Fruit fly (Drosophila melanogaster) whole organism, pupa: ENCODE results near the gene Pdi.

Source experiments
- CG10348 ChIP-seq: fragments of 200-800 bp; sonication (Bioruptor generic); IDR thresholded peaks from 2 replicates; pipeline ENCODE4 v1.3.6; 2022; ENCODE audit warnings: missing biosample characterization, missing genetic modification characterization
- CG12605 ChIP-seq: fragments of 200-800 bp; sonication (Bioruptor generic); IDR thresholded peaks from 2 replicates; pipeline ENCODE4 v1.3.6; 2022; ENCODE audit warnings: missing biosample characterization, missing genetic modification characterization
- CG13204 ChIP-seq: fragments of 200-800 bp; sonication (Bioruptor generic); optimal IDR thresholded peaks from 2 replicates; lab custom pipeline; 2018; ENCODE audit warnings: missing biosample characterization, mild to moderate bottlenecking, missing genetic modification characterization, moderate library complexity
- CG14655 ChIP-seq: fragments of 200-800 bp; sonication (Bioruptor generic); optimal IDR thresholded peaks from 3 replicates; lab custom pipeline; 2017; ENCODE audit warnings: mild to moderate bottlenecking, missing biosample characterization, missing genetic modification reagents, missing genetic modification characterization
- CG15710 ChIP-seq: fragments of 200-800 bp; sonication (Bioruptor generic); optimal IDR thresholded peaks from 2 replicates; lab custom pipeline; 2018; ENCODE audit warnings: missing biosample characterization, mild to moderate bottlenecking, missing genetic modification characterization, moderate library complexity
- CG17806 ChIP-seq: fragments of 200-800 bp; sonication (Bioruptor generic); optimal IDR thresholded peaks from 2 replicates; lab custom pipeline; 2018; ENCODE audit warnings: missing biosample characterization, mild to moderate bottlenecking, missing genetic modification characterization, moderate library complexity
- CG32121 ChIP-seq: fragments of 200-800 bp; sonication (Bioruptor generic); IDR thresholded peaks from 2 replicates; pipeline ENCODE4 v1.3.6; 2022; ENCODE audit warnings: missing biosample characterization, missing genetic modification characterization
- CG34367 ChIP-seq: fragments of 200-800 bp; sonication (Bioruptor generic); optimal IDR thresholded peaks from 2 replicates; lab custom pipeline; 2018; ENCODE audit warnings: missing biosample characterization, mild to moderate bottlenecking, missing genetic modification characterization
- CG4496 ChIP-seq: fragments of 200-800 bp; sonication (Bioruptor generic); IDR thresholded peaks from 3 replicates; pipeline ENCODE4 v1.3.6; 2022; ENCODE audit warnings: missing biosample characterization, missing genetic modification characterization
- CG8159 ChIP-seq: fragments of 200-800 bp; sonication (Bioruptor generic); optimal IDR thresholded peaks from 3 replicates; lab custom pipeline; 2018; ENCODE audit warnings: missing biosample characterization, mild to moderate bottlenecking, missing genetic modification characterization, moderate library complexity
- CG8301 ChIP-seq: fragments of 200-800 bp; sonication (Bioruptor generic); optimal IDR thresholded peaks from 2 replicates; lab custom pipeline; 2018; ENCODE audit warnings: missing biosample characterization, mild to moderate bottlenecking, missing genetic modification characterization
- CG9948 ChIP-seq: fragments of 200-800 bp; sonication (Bioruptor generic); optimal IDR thresholded peaks from 2 replicates; lab custom pipeline; 2018; ENCODE audit warnings: missing biosample characterization, mild to moderate bottlenecking, missing genetic modification characterization, moderate library complexity
- D1 ChIP-seq: fragments of 200-800 bp; sonication (Bioruptor generic); optimal IDR thresholded peaks from 2 replicates; lab custom pipeline; 2018; ENCODE audit warnings: missing biosample characterization, mild to moderate bottlenecking, missing genetic modification characterization, moderate library complexity
- EcR ChIP-seq: fragments of 200-800 bp; sonication (Bioruptor generic); optimal IDR thresholded peaks from 3 replicates; lab custom pipeline; 2019; ENCODE audit warnings: missing biosample characterization, missing genetic modification characterization, mild to moderate bottlenecking, moderate library complexity, missing genetic modification reagents
- Ets98B ChIP-seq: fragments of 200-800 bp; sonication (Bioruptor generic); IDR thresholded peaks from 2 replicates; pipeline ENCODE4 v1.3.6; 2022; ENCODE audit warnings: missing biosample characterization, missing genetic modification characterization
- Pif1A ChIP-seq: fragments of 200-800 bp; sonication (Bioruptor generic); optimal IDR thresholded peaks from 3 replicates; lab custom pipeline; 2016; ENCODE audit warnings: missing biosample characterization, missing genetic modification characterization
- Pif1B ChIP-seq: fragments of 200-800 bp; sonication (Bioruptor generic); optimal IDR thresholded peaks from 3 replicates; lab custom pipeline; 2016; ENCODE audit warnings: missing biosample characterization, missing genetic modification characterization
- Snoo ChIP-seq: fragments of 200-800 bp; sonication (Bioruptor generic); optimal IDR thresholded peaks from 3 replicates; lab custom pipeline; 2017; ENCODE audit warnings: missing biosample characterization, mild to moderate bottlenecking, missing genetic modification characterization, inconsistent platforms
- fd96Ca ChIP-seq: fragments of 200-800 bp; sonication (Bioruptor generic); IDR thresholded peaks from 3 replicates; pipeline ENCODE4 v1.3.6; 2022; ENCODE audit warnings: missing biosample characterization, missing genetic modification characterization
- gl ChIP-seq: fragments of 200-800 bp; sonication (Bioruptor generic); optimal IDR thresholded peaks from 2 replicates; lab custom pipeline; 2018; ENCODE audit warnings: missing biosample characterization, mild to moderate bottlenecking, missing genetic modification characterization
- rn ChIP-seq: fragments of 200-800 bp; sonication (Bioruptor generic); IDR thresholded peaks from 2 replicates; pipeline ENCODE4 v1.3.6; 2022; ENCODE audit warnings: missing biosample characterization, missing genetic modification characterization

The Pdi gene

DNA sequence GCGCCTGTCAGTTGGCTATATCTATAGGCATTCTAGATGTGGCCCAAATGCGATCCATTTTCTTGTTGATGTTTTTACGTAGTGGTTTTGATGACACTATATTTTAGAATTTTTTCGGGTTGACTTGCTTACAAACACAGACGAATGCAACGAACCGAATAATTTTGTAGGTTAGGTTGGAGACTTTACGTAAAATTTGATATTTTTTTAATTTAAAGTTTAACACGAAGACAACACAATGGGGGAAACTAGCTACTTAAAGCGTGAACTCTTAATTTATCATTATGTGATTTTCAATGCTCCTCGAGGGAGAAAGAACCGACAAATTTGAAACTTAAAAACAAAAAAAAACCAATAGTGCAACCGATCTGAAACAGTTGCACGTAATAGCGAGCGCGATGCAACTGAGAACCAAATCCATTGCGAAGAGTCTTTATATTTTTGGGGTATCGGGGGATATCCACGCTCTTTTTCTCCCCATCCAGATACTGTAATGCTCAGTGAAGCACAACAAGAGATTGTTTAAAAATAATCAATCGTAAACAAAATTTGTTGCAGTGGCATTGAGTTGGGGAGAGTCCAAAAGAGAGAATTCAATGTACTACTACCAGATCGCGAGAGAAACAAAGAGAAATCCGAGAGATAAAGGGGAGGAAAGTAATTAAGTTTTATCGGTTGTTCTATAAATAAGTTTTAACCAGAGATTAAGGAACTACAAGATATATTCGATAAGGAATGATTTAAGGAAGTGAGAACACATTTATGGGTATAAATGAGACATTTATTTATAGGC lies 52.6 kb downstream of the Pdi start:
- TF ChIP-seq CG14655 (no peak), gl (no peak), CG17806 (tag; lab: Kevin White, UChicago) (no peak), CG13204 (GFP tag; lab: Kevin White, UChicago) (no peak), Pif1B (GFP tag; lab: Kevin White, UChicago) (no peak)
- TF ChIP-seq, all 21 proteins: peak for 0

DNA sequence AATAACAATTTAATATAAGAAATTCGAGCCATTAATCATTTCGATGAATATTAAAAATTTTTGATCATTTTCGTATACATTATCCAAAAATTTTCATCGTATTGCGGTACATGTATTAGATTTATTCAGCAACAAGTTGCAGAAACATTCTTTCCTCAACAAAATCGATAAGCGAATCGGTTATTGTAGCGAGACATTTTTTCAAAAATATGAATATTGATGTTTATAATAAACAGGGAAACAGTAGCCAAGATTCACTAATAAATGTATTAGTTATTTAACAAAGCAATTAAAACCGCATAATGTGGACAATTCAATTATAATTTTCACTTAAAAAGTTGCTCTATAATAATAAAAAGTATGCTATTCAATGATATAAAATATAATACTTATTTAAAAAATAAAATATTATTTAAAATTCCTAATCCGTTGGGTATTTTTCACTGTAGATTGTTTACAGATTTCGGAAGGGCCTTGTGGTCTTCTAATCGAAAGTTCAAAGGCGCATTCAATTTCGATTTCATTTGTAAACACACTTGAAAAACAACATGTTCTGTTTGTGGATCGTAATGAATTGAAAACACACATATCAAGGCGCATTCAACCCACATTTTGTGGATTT lies 53.4 kb downstream of the Pdi start:
- TF ChIP-seq D1 (tag; lab: Kevin White, UChicago) (no peak), rn (GFP tag; lab: Robert Waterston, UW) (no peak), CG13204 (GFP tag; lab: Kevin White, UChicago) (no peak), CG12605 (GFP tag; lab: Robert Waterston, UW) (no peak), CG32121 (GFP tag; lab: Robert Waterston, UW) (no peak), EcR (GFP tag; lab: Kevin White, UChicago) (no peak), gl (no peak), fd96Ca (GFP tag; lab: Robert Waterston, UW) (no peak), CG9948 (no peak), CG15710 (tag; lab: Kevin White, UChicago) (no peak), CG4496 (no peak), CG8159 (no peak), CG34367 (no peak), Ets98B (no peak), CG10348 (no peak), Pif1B (GFP tag; lab: Kevin White, UChicago) (no peak), Snoo (tag; lab: Kevin White, UChicago) (no peak), CG14655 (no peak), Pif1A (GFP tag; lab: Kevin White, UChicago) (no peak)

DNA sequence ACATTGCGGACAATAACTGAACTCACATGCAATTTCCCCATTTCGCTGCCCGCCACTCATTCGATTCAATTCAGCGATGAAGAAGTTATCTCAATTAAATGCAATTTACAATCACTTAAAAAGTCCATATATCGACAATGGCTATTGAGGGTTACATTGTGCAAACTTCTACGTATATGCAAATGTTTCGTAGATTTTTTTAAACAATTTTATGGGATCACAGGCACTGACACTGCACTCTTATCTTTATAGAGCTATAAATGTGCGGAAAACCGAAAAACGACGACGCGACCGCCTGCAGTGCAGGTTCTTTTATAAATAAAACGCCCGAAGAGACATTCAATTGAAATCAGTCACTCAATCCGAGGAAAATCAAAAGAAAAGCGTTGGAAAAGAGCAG lies 54.4 kb downstream of the Pdi start:
- no peak for TF ChIP-seq Ets98B
- TF ChIP-seq D1 (tag; lab: Kevin White, UChicago), result no peak
- no peak for TF ChIP-seq CG8159
- TF ChIP-seq CG32121 (GFP tag; lab: Robert Waterston, UW), result no peak
- TF ChIP-seq gl, result no peak
- no peak for TF ChIP-seq EcR (GFP tag; lab: Kevin White, UChicago)
- TF ChIP-seq Pif1A (GFP tag; lab: Kevin White, UChicago), result no peak
- no peak for TF ChIP-seq rn (GFP tag; lab: Robert Waterston, UW)
- no peak for TF ChIP-seq CG34367
- TF ChIP-seq Pif1B (GFP tag; lab: Kevin White, UChicago), result no peak
- no peak for TF ChIP-seq CG10348
- no peak for TF ChIP-seq Snoo (tag; lab: Kevin White, UChicago)
- TF ChIP-seq CG15710 (tag; lab: Kevin White, UChicago), result no peak
- TF ChIP-seq CG8301, result no peak
- TF ChIP-seq fd96Ca (GFP tag; lab: Robert Waterston, UW), result no peak
- TF ChIP-seq CG12605 (GFP tag; lab: Robert Waterston, UW), result no peak
- no peak for TF ChIP-seq CG14655
- no peak for TF ChIP-seq CG4496
